Worm (Caenorhabditis elegans): Measurements from ENCODE around the gene C18G1.7.

ce11 chrV:4766501-4766900 is 21.1 kb downstream of the C18G1.7 start, which contains the start of gene C18G1.8:
- no peak for TF ChIP-seq zag-1 (tag; optimal IDR thresholded peaks at IDR 0.05)
- no peak for TF ChIP-seq lsy-2 (tag; optimal IDR thresholded peaks at IDR 0.05)
- no peak for TF ChIP-seq nhr-28 (tag; optimal IDR thresholded peaks at IDR 0.05)
- TF ChIP-seq grh-1 (GFP tag; IDR thresholded peaks at IDR 0.05) = no peak
- no peak for TF ChIP-seq efl-1 (optimal IDR thresholded peaks at IDR 0.05)
- TF ChIP-seq efl-1 (GFP tag; optimal IDR thresholded peaks at IDR 0.05 in 1 of 2) = no peak
- TF ChIP-seq lin-35 (GFP tag; optimal IDR thresholded peaks at IDR 0.05) = no peak

Measured in whole organism, L1 larva.